Worm (Caenorhabditis elegans) whole organism, late embryonic: Measurements from ENCODE around the gene T14B4.5.

Experiments used
- C08G9.2 ChIP-seq: sonication (generic microtip); optimal IDR thresholded peaks from 2 replicates; lab custom pipeline; 2016; ENCODE audit warnings: mild to moderate bottlenecking, missing genetic modification characterization, moderate library complexity, missing compliant biosample characterization
- C38D4.7 ChIP-seq: fragments of 200-800 bp; sonication (Bioruptor generic); optimal IDR thresholded peaks from 2 replicates; lab custom pipeline; 2018; ENCODE audit warnings: mild to moderate bottlenecking, missing genetic modification characterization, moderate library complexity, missing compliant biosample characterization
- F13H6.1 ChIP-seq: sonication (generic microtip); optimal IDR thresholded peaks from 2 replicates; lab custom pipeline; 2016; ENCODE audit warnings: missing genetic modification characterization, missing compliant biosample characterization
- K09A11.1 ChIP-seq: sonication (generic microtip); optimal IDR thresholded peaks from 2 replicates; lab custom pipeline; 2017; ENCODE audit warnings: antibody characterized with exemption, mild to moderate bottlenecking, missing genetic modification characterization, missing compliant biosample characterization; ENCODE audit not compliant: insufficient read depth
- Y22D7AL.16 ChIP-seq: sonication (generic microtip); optimal IDR thresholded peaks from 2 replicates; lab custom pipeline; 2016; ENCODE audit warnings: missing genetic modification characterization, missing compliant biosample characterization
- ahr-1 ChIP-seq: sonication (generic microtip); optimal IDR thresholded peaks from 2 replicates; lab custom pipeline; 2016; ENCODE audit warnings: missing genetic modification characterization, missing compliant biosample characterization
- ama-1 ChIP-seq: fragments of 150-350 bp; optimal IDR thresholded peaks from 2 replicates; lab custom pipeline; 2014
- ceh-14 ChIP-seq: sonication (generic microtip); optimal IDR thresholded peaks from 2 replicates; lab custom pipeline; 2016; ENCODE audit warnings: missing genotype, missing genetic modification characterization, missing compliant biosample characterization
- ceh-18 ChIP-seq: sonication (generic microtip); optimal IDR thresholded peaks from 2 replicates; lab custom pipeline; 2016; ENCODE audit warnings: missing genetic modification characterization, missing compliant biosample characterization
- ceh-19 ChIP-seq: fragments of 200-800 bp; sonication (Bioruptor generic); optimal IDR thresholded peaks from 2 replicates; lab custom pipeline; 2018; ENCODE audit warnings: mild to moderate bottlenecking, missing genetic modification characterization, missing compliant biosample characterization
- ceh-2 ChIP-seq: sonication (generic microtip); optimal IDR thresholded peaks from 2 replicates; lab custom pipeline; 2016; ENCODE audit warnings: missing genotype, missing genetic modification characterization, missing compliant biosample characterization
- ceh-24 ChIP-seq: sonication (generic microtip); optimal IDR thresholded peaks from 2 replicates; lab custom pipeline; 2016; ENCODE audit warnings: mild to moderate bottlenecking, missing genetic modification characterization, missing compliant biosample characterization
- ceh-31 ChIP-seq: sonication (generic microtip); optimal IDR thresholded peaks from 2 replicates; lab custom pipeline; 2016; ENCODE audit warnings: missing genetic modification characterization, missing compliant biosample characterization
- che-1 ChIP-seq: sonication (generic microtip); optimal IDR thresholded peaks from 2 replicates; lab custom pipeline; 2016; ENCODE audit warnings: mild to moderate bottlenecking, missing genetic modification characterization, missing compliant biosample characterization
- dmd-4 ChIP-seq: sonication (generic microtip); optimal IDR thresholded peaks from 2 replicates; lab custom pipeline; 2016; ENCODE audit warnings: borderline replicate concordance, missing genetic modification characterization, missing compliant biosample characterization
- dve-1 ChIP-seq: sonication (generic microtip); optimal IDR thresholded peaks from 2 replicates; lab custom pipeline; 2017; ENCODE audit warnings: antibody characterized with exemption, mild to moderate bottlenecking, missing genetic modification characterization, missing compliant biosample characterization
- elt-2 ChIP-seq: sonication (generic microtip); optimal IDR thresholded peaks from 2 replicates; lab custom pipeline; 2016; ENCODE audit warnings: missing genetic modification reagents, missing genetic modification characterization, missing compliant biosample characterization
- elt-4 ChIP-seq: sonication (generic microtip); optimal IDR thresholded peaks from 2 replicates; lab custom pipeline; 2016; ENCODE audit warnings: missing genetic modification characterization, missing compliant biosample characterization
- ets-4 ChIP-seq: sonication (generic microtip); optimal IDR thresholded peaks from 2 replicates; lab custom pipeline; 2016; ENCODE audit warnings: missing genetic modification characterization, missing compliant biosample characterization
- fkh-6 ChIP-seq: sonication (generic microtip); optimal IDR thresholded peaks from 2 replicates; lab custom pipeline; 2016; ENCODE audit warnings: missing genetic modification characterization, missing compliant biosample characterization
- hlh-13 ChIP-seq: fragments of 200-800 bp; sonication (Bioruptor generic); optimal IDR thresholded peaks from 2 replicates; lab custom pipeline; 2018; ENCODE audit warnings: mild to moderate bottlenecking, missing genetic modification characterization, missing compliant biosample characterization
- hlh-15 ChIP-seq: sonication (generic microtip); optimal IDR thresholded peaks from 2 replicates; lab custom pipeline; 2016; ENCODE audit warnings: missing genetic modification characterization, missing compliant biosample characterization
- hlh-6 ChIP-seq: sonication (generic microtip); optimal IDR thresholded peaks from 2 replicates; lab custom pipeline; 2016; ENCODE audit warnings: missing genotype, missing genetic modification characterization, missing compliant biosample characterization
- hlh-8 ChIP-seq: sonication (generic microtip); optimal IDR thresholded peaks from 2 replicates; lab custom pipeline; 2016; ENCODE audit warnings: missing genotype, missing genetic modification characterization, missing compliant biosample characterization
- lim-6 ChIP-seq: sonication (generic microtip); optimal IDR thresholded peaks from 2 replicates; lab custom pipeline; 2016; ENCODE audit warnings: missing genetic modification characterization, missing compliant biosample characterization
- lin-11 ChIP-seq: fragments of 200-800 bp; sonication (Bioruptor generic); optimal IDR thresholded peaks from 2 replicates; lab custom pipeline; 2018; ENCODE audit warnings: mild to moderate bottlenecking, missing genetic modification characterization, missing compliant biosample characterization
- madf-2 ChIP-seq: sonication (generic microtip); optimal IDR thresholded peaks from 2 replicates; lab custom pipeline; 2017; ENCODE audit warnings: missing genetic modification characterization, missing compliant biosample characterization
- nfya-1 ChIP-seq: sonication (generic microtip); optimal IDR thresholded peaks from 2 replicates; lab custom pipeline; 2017; ENCODE audit warnings: missing genetic modification characterization, mild to moderate bottlenecking, missing compliant biosample characterization, antibody characterized with exemption, moderate library complexity
- npax-4 ChIP-seq: sonication (generic microtip); optimal IDR thresholded peaks from 2 replicates; lab custom pipeline; 2016; ENCODE audit warnings: missing genetic modification characterization, missing compliant biosample characterization
- odd-2 ChIP-seq: sonication (generic microtip); optimal IDR thresholded peaks from 2 replicates; lab custom pipeline; 2017; ENCODE audit warnings: antibody characterized with exemption, mild to moderate bottlenecking, missing genetic modification characterization, missing compliant biosample characterization
- pax-1 ChIP-seq: fragments of 150-350 bp; optimal IDR thresholded peaks from 2 replicates; lab custom pipeline; 2014; ENCODE audit warnings: missing biosample characterization, missing genetic modification characterization
- ref-2 ChIP-seq: sonication (generic microtip); optimal IDR thresholded peaks from 2 replicates; lab custom pipeline; 2016; ENCODE audit warnings: missing genetic modification characterization, missing compliant biosample characterization
- rnt-1 ChIP-seq: sonication (generic microtip); optimal IDR thresholded peaks from 2 replicates; lab custom pipeline; 2016; ENCODE audit warnings: missing genetic modification characterization, missing compliant biosample characterization
- sdc-2 ChIP-seq: sonication (generic microtip); optimal IDR thresholded peaks from 2 replicates; lab custom pipeline; 2016; ENCODE audit warnings: missing genotype, missing genetic modification characterization, missing compliant biosample characterization
- syd-9 ChIP-seq: sonication (generic microtip); optimal IDR thresholded peaks from 2 replicates; lab custom pipeline; 2016; ENCODE audit warnings: mild to moderate bottlenecking, missing genetic modification characterization, moderate library complexity, missing compliant biosample characterization
- ttx-3 ChIP-seq: sonication (generic microtip); optimal IDR thresholded peaks from 2 replicates; lab custom pipeline; 2016; ENCODE audit warnings: missing genetic modification reagents, missing genetic modification characterization, missing compliant biosample characterization
- unc-3 ChIP-seq, 2 experiments: fragments of 200-800 bp in 1 of 2; sonication (Bioruptor generic) in 1 of 2; sonication (generic microtip) in 1 of 2; conservative IDR thresholded peaks in 1 of 2; optimal IDR thresholded peaks in 1 of 2; 2 replicates each; pipeline versions ENCODE4 v1.3.6 to Lab custom; 2016 to 2022; ENCODE audit warnings: missing compliant biosample characterization in 2 of 2, missing genetic modification characterization in 2 of 2, missing genetic modification reagents in 1 of 2
- unc-42 ChIP-seq: sonication (generic microtip); optimal IDR thresholded peaks from 2 replicates; lab custom pipeline; 2016; ENCODE audit warnings: missing genotype, missing genetic modification characterization, missing compliant biosample characterization
- unc-55 ChIP-seq: sonication (generic microtip); optimal IDR thresholded peaks from 2 replicates; lab custom pipeline; 2017; ENCODE audit warnings: missing biosample characterization, missing genetic modification reagents, missing genetic modification characterization
- ztf-16 ChIP-seq: sonication (generic microtip); optimal IDR thresholded peaks from 2 replicates; lab custom pipeline; 2017; ENCODE audit warnings: missing genetic modification characterization, missing compliant biosample characterization

The T14B4.5 gene

ce11 chrII:6707496-6708260 lies 9.0 kb upstream of the T14B4.5 start:
- TF ChIP-seq elt-4 (no peak), rnt-1 (peak; percentile 41), unc-55 (GFP tag; lab: Kevin White, UChicago) (peak; percentile 84), che-1 (tag; lab: Kevin White, UChicago) (no peak), ceh-31 (tag; lab: Kevin White, UChicago) (peak; percentile 27), ceh-24 (no peak), npax-4 (tag; lab: Kevin White, UChicago) (no peak), ceh-18 (tag; lab: Kevin White, UChicago) (peak; percentile 75), dve-1 (tag; lab: Kevin White, UChicago) (no peak), unc-42 (peak; percentile 2)

ce11 chrII:6708980-6709379 lies 7.7 kb upstream of the T14B4.5 start:
- TF ChIP-seq ceh-18 (tag; lab: Kevin White, UChicago) (peak; percentile 76), K09A11.1 (tag; lab: Kevin White, UChicago) (no peak), hlh-8 (tag; lab: Kevin White, UChicago) (no peak), nfya-1 (tag; lab: Kevin White, UChicago) (peak; percentile 36), syd-9 (no peak), hlh-13 (GFP tag; lab: Kevin White, UChicago) (no peak)

- TF ChIP-seq hlh-13 (GFP tag; lab: Kevin White, UChicago) (no peak), ceh-14 (no peak), sdc-2 (no peak), ceh-19 (no peak), ceh-24 (no peak), elt-2 (no peak), F13H6.1 (no peak), unc-42 (peak; percentile 93)
Measured at ce11 chrII:6709680-6710079, 7.0 kb upstream of the T14B4.5 start.

ce11 chrII:6710596-6710995 lies 6.1 kb upstream of the T14B4.5 start:
- TF ChIP-seq F13H6.1, result no peak
- TF ChIP-seq sdc-2, result peak; percentile 28
- TF ChIP-seq hlh-6 (tag; lab: Kevin White, UChicago), result peak; percentile 45
- no peak for TF ChIP-seq odd-2 (tag; lab: Kevin White, UChicago)
- TF ChIP-seq pax-1 (tag; lab: Kevin White, UChicago), result no peak
- TF ChIP-seq fkh-6 (tag; lab: Kevin White, UChicago), result no peak
- no peak for TF ChIP-seq ceh-2 (tag; lab: Kevin White, UChicago)
- no peak for TF ChIP-seq madf-2 (tag; lab: Kevin White, UChicago)

- no peak for TF ChIP-seq sdc-2
- peak; percentile 11 for TF ChIP-seq rnt-1
- TF ChIP-seq ref-2 (tag; lab: Kevin White, UChicago), result peak; percentile 66
- TF ChIP-seq C08G9.2, result no peak
- TF ChIP-seq ets-4 (tag; lab: Kevin White, UChicago), result no peak
Measured at ce11 chrII:6712177-6712981, 4.3 kb upstream of the T14B4.5 start, which contains the start of the genes dpy-10 and T14B4.19. TSS of gene dpy-10 (minus strand) at chrII:6712227. TSS of gene T14B4.19 (minus strand) at chrII:6712931.

ce11 chrII:6713003-6713402 lies 3.7 kb upstream of the T14B4.5 start:
- TF ChIP-seq ceh-14 (no peak), che-1 (tag; lab: Kevin White, UChicago) (no peak), ahr-1 (tag; lab: Kevin White, UChicago) (no peak), unc-3 (GFP tag; conservative IDR thresholded peaks at IDR 0.05; lab: Robert Waterston, UW) (no peak), unc-3 (tag; optimal IDR thresholded peaks at IDR 0.05; lab: Kevin White, UChicago) (no peak), dmd-4 (tag; lab: Kevin White, UChicago) (no peak), unc-42 (no peak), hlh-15 (no peak), ztf-16 (tag; lab: Kevin White, UChicago) (no peak), ceh-2 (tag; lab: Kevin White, UChicago) (no peak), ttx-3 (no peak), ceh-19 (no peak), lim-6 (no peak), ama-1 (no peak), syd-9 (no peak), Y22D7AL.16 (tag; lab: Kevin White, UChicago) (no peak), ets-4 (tag; lab: Kevin White, UChicago) (no peak), lin-11 (tag; lab: Kevin White, UChicago) (no peak), C38D4.7 (no peak)
